Worm (Caenorhabditis elegans): Measurements from ENCODE around the gene snai-1.

snai-1 gene

DNA sequence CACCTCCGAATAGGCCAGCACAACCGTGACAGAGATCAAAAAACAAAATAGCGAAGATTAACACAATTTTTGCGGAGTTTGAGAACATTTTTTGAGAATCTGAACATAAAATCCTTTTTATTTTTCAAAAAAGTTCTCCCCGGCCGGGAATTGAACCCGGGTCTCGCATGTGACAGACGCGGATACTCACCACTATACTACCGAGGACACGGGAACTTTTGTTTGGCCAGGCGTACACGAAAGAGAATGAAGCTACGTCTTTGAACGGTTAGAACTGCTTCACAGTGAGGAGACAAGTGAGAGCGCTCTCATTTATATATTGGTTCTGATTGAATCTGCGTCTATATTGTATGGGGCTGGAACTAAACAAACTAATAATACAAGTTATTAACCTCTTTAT is 9.0 kb upstream of the snai-1 start, which contains the start of gene grl-26 (continued):
- peak; percentile 71 for TF ChIP-seq nhr-111 (GFP tag; optimal IDR thresholded peaks at IDR 0.05)
- peak; percentile 75 for TF ChIP-seq tra-1 (GFP tag; IDR thresholded peaks at IDR 0.05)
- no peak for TF ChIP-seq unc-39 (tag; optimal IDR thresholded peaks at IDR 0.05)
- TF ChIP-seq madf-5 (GFP tag; IDR thresholded peaks at IDR 0.05), result peak; percentile 65 to 94; a peak in 2 of 4 replicates
- TF ChIP-seq madf-9 (GFP tag; conservative IDR thresholded peaks at IDR 0.05), result peak; percentile 74
- TF ChIP-seq zfp-2 (tag; optimal IDR thresholded peaks at IDR 0.05), result no peak
- TF ChIP-seq ceh-32 (tag; optimal IDR thresholded peaks at IDR 0.05; ENCODE audit: poor library complexity), result no peak
- no peak for TF ChIP-seq jun-1 (tag; optimal IDR thresholded peaks at IDR 0.05)
- TF ChIP-seq hmg-1.1 (GFP tag; IDR thresholded peaks at IDR 0.05), result peak; percentile 84
- TF ChIP-seq Y75B8A.6 (GFP tag; IDR thresholded peaks at IDR 0.05), result peak; percentile 86; the same call in 1 of the 2 replicates
- TF ChIP-seq mxl-2 (GFP tag; conservative IDR thresholded peaks at IDR 0.05), result no peak
- TF ChIP-seq nhr-28 (tag; optimal IDR thresholded peaks at IDR 0.05), result peak; percentile 38
- 0 out of 2 replicates have a peak, but pooled peaks have one; percentile 59 for TF ChIP-seq ZK337.2 (GFP tag; IDR thresholded peaks at IDR 0.05)
- TF ChIP-seq ceh-82 (tag; optimal IDR thresholded peaks at IDR 0.05), result no peak
- TF ChIP-seq ces-1 (GFP tag; optimal IDR thresholded peaks at IDR 0.05), result no peak
- peak; percentile 82 for TF ChIP-seq lin-1 (GFP tag; IDR thresholded peaks at IDR 0.05)
- peak; percentile 82 for TF ChIP-seq lin-38 (GFP tag; IDR thresholded peaks at IDR 0.05)
- no peak for TF ChIP-seq fkh-10 (GFP tag; optimal IDR thresholded peaks at IDR 0.05)
- peak; percentile 80 for TF ChIP-seq mes-2 (tag; optimal IDR thresholded peaks at IDR 0.05; ENCODE audit: poor library complexity, severe bottlenecking)
- TF ChIP-seq F49E8.2 (tag; optimal IDR thresholded peaks at IDR 0.05; ENCODE audit: borderline replicate concordance), result peak; percentile 55
- no peak for TF ChIP-seq R02D3.7 (tag; optimal IDR thresholded peaks at IDR 0.05)
- peak; percentile 55; the same call in 1 of the 2 replicates for TF ChIP-seq mdt-29 (GFP tag; IDR thresholded peaks at IDR 0.05)
- TF ChIP-seq rbr-2 (tag; optimal IDR thresholded peaks at IDR 0.05), result peak; percentile 61
- TF ChIP-seq F37D6.2 (tag; optimal IDR thresholded peaks at IDR 0.05), result peak; percentile 16
- TF ChIP-seq ama-1 (optimal IDR thresholded peaks at IDR 0.05), result no peak
- TF ChIP-seq lsy-2 (tag; optimal IDR thresholded peaks at IDR 0.05), result no peak
- 0 out of 2 replicates have a peak, but pooled peaks have one; percentile 58 for TF ChIP-seq dmd-9 (GFP tag; IDR thresholded peaks at IDR 0.05)
- peak; percentile 91 for TF ChIP-seq ceh-44 (GFP tag; IDR thresholded peaks at IDR 0.05)
- peak in 1 of 2 experiments; percentile 75 for TF ChIP-seq mdl-1 (tag; optimal IDR thresholded peaks at IDR 0.05)
- no peak for TF ChIP-seq lin-39 (tag; optimal IDR thresholded peaks at IDR 0.05)
- TF ChIP-seq nhr-48 (tag; optimal IDR thresholded peaks at IDR 0.05), result no peak
- TF ChIP-seq nhr-25 (tag; optimal IDR thresholded peaks at IDR 0.05; ENCODE audit: borderline replicate concordance, insufficient read depth), result no peak
- peak; percentile 88 for TF ChIP-seq hlh-30 (tag; optimal IDR thresholded peaks at IDR 0.05; ENCODE audit: insufficient read depth)
- TF ChIP-seq pha-4 (GFP tag; IDR thresholded peaks at IDR 0.05), result peak; percentile 83; the same call in 1 of the 2 replicates
- no peak for TF ChIP-seq pha-4 (tag; optimal IDR thresholded peaks at IDR 0.05)
- TF ChIP-seq nhr-102 (tag; optimal IDR thresholded peaks at IDR 0.05), result peak; percentile 59
- TF ChIP-seq Y5F2A.4 (GFP tag; optimal IDR thresholded peaks at IDR 0.05), result peak; percentile 24
- 0 out of 2 replicates have a peak, but pooled peaks have one; percentile 51 for TF ChIP-seq Y105C5A.15 (GFP tag; IDR thresholded peaks at IDR 0.05)
- TF ChIP-seq dve-1 (tag; optimal IDR thresholded peaks at IDR 0.05; ENCODE audit: insufficient read depth), result peak; percentile 59
- no peak for TF ChIP-seq unc-62 (GFP tag; optimal IDR thresholded peaks at IDR 0.05 in 1 of 2)
- no peak for TF ChIP-seq unc-62 (tag; optimal IDR thresholded peaks at IDR 0.05)
- no peak for TF ChIP-seq ceh-62 (tag; optimal IDR thresholded peaks at IDR 0.05)
